Fruit fly (Drosophila melanogaster): ENCODE data around the gene Dus2.

Gene Dus2

dm6 chrX:14237873-14238394, at the start of gene Dus2, which contains the start of gene Fbxl4 (continued):
- TF ChIP-seq CG17359 (tag; optimal IDR thresholded peaks at IDR 0.05), result peak; percentile 84
- peak; percentile 74 for TF ChIP-seq CrebB (tag; optimal IDR thresholded peaks at IDR 0.05)
- peak; percentile 63 for TF ChIP-seq NC2α (GFP tag; optimal IDR thresholded peaks at IDR 0.05)
- no peak for TF ChIP-seq Stat92E (GFP tag; optimal IDR thresholded peaks at IDR 0.05)
- TF ChIP-seq maf-S (GFP tag; optimal IDR thresholded peaks at IDR 0.05), result peak; percentile 86
- TF ChIP-seq Fer2 (tag; optimal IDR thresholded peaks at IDR 0.05), result peak; percentile 83
- peak; percentile 74 for TF ChIP-seq CG11696 (GFP tag; IDR thresholded peaks at IDR 0.05)
- no peak for TF ChIP-seq lov (optimal IDR thresholded peaks at IDR 0.05)
- TF ChIP-seq lov (GFP tag; IDR thresholded peaks at IDR 0.05), result peak; percentile 89; the same call in 2 of the 3 replicates
- TF ChIP-seq CG9932 (GFP tag; IDR thresholded peaks at IDR 0.05), result peak; percentile 94
- peak; percentile 91 for TF ChIP-seq CG12942 (GFP tag; optimal IDR thresholded peaks at IDR 0.05)
- TF ChIP-seq Hr78 (GFP tag; optimal IDR thresholded peaks at IDR 0.05), result peak in 1 of 2 experiments; percentile 77
- TF ChIP-seq CG16863 (GFP tag; optimal IDR thresholded peaks at IDR 0.05), result peak; percentile 91
- TF ChIP-seq gfzf (GFP tag; optimal IDR thresholded peaks at IDR 0.05), result peak; percentile 36
- no peak for TF ChIP-seq pros (GFP tag; optimal IDR thresholded peaks at IDR 0.05)
- peak; percentile 97 for TF ChIP-seq tin (GFP tag; optimal IDR thresholded peaks at IDR 0.05)
- TF ChIP-seq CG7786 (GFP tag; optimal IDR thresholded peaks at IDR 0.05), result peak; percentile 86
- TF ChIP-seq CoRest (tag; optimal IDR thresholded peaks at IDR 0.05), result peak; percentile 96
- peak; percentile 75 for TF ChIP-seq gsb-n (tag; optimal IDR thresholded peaks at IDR 0.05)
- TF ChIP-seq mam (GFP tag; optimal IDR thresholded peaks at IDR 0.05), result peak; percentile 92
- peak; percentile 92 for TF ChIP-seq CG10209 (GFP tag; optimal IDR thresholded peaks at IDR 0.05)
- TF ChIP-seq Mrtf (GFP tag; IDR thresholded peaks at IDR 0.05), result peak; percentile 92
- TF ChIP-seq knrl (GFP tag; IDR thresholded peaks at IDR 0.05; ENCODE audit: partially characterized antibody), result peak; percentile 69; the same call in 2 of the 3 replicates
- peak; percentile 95 for TF ChIP-seq nmo (GFP tag; optimal IDR thresholded peaks at IDR 0.05)
- peak; percentile 90 for TF ChIP-seq ems (GFP tag; optimal IDR thresholded peaks at IDR 0.05)
- peak; percentile 91 for TF ChIP-seq CG9876 (GFP tag; optimal IDR thresholded peaks at IDR 0.05)
- TF ChIP-seq bsh (GFP tag; optimal IDR thresholded peaks at IDR 0.05), result peak; percentile 33 to 91
- TF ChIP-seq Adf1 (GFP tag; IDR thresholded peaks at IDR 0.05), result peak; percentile 48
- peak; percentile 96 for TF ChIP-seq ken (GFP tag; IDR thresholded peaks at IDR 0.05)
- TF ChIP-seq CG9817 (tag; optimal IDR thresholded peaks at IDR 0.05), result peak; percentile 91
- TF ChIP-seq wor (GFP tag; IDR thresholded peaks at IDR 0.05), result peak; percentile 92
- peak; percentile 95 for TF ChIP-seq dysf (GFP tag; IDR thresholded peaks at IDR 0.05)
- peak; percentile 87 for TF ChIP-seq klu (GFP tag; IDR thresholded peaks at IDR 0.05)
- TF ChIP-seq CG13287 (GFP tag; IDR thresholded peaks at IDR 0.05; ENCODE audit: partially characterized antibody), result peak; percentile 57; the same call in 1 of the 2 replicates
- no peak for TF ChIP-seq cg (GFP tag; optimal IDR thresholded peaks at IDR 0.05)
- TF ChIP-seq nerfin-1 (tag; optimal IDR thresholded peaks at IDR 0.05), result peak; percentile 86
- peak; percentile 91 for TF ChIP-seq CG11504 (tag; optimal IDR thresholded peaks at IDR 0.05)
- peak; percentile 95 for TF ChIP-seq CG4424 (GFP tag; optimal IDR thresholded peaks at IDR 0.05)
- TF ChIP-seq sd (tag; optimal IDR thresholded peaks at IDR 0.05), result peak; percentile 61
- TF ChIP-seq CG1024 (GFP tag; IDR thresholded peaks at IDR 0.05), result peak; percentile 87
- peak; percentile 66 for TF ChIP-seq nom (GFP tag; optimal IDR thresholded peaks at IDR 0.05)
- TF ChIP-seq shn (GFP tag; optimal IDR thresholded peaks at IDR 0.05), result peak; percentile 94
- TF ChIP-seq CG10543 (GFP tag; optimal IDR thresholded peaks at IDR 0.05), result peak; percentile 89
- TF ChIP-seq BEAF-32 (GFP tag; optimal IDR thresholded peaks at IDR 0.05), result peak; percentile 64
- TF ChIP-seq CG17186 (GFP tag; optimal IDR thresholded peaks at IDR 0.05), result peak; percentile 66
- peak; percentile 86; the same call in 2 of the 3 replicates for TF ChIP-seq CG3726 (GFP tag; IDR thresholded peaks at IDR 0.05)
- peak; percentile 85 for TF ChIP-seq CG6765 (GFP tag; optimal IDR thresholded peaks at IDR 0.05)
- peak; percentile 89 for TF ChIP-seq CHES-1-like (GFP tag; optimal IDR thresholded peaks at IDR 0.05)
- peak; percentile 73 for TF ChIP-seq Spps (tag; optimal IDR thresholded peaks at IDR 0.05)

Data from whole organism, embryonic.